Worm (Caenorhabditis elegans) whole organism, young adult: ENCODE measurements around the gene nhr-280.

Experiments used
- F10E7.11 ChIP-seq: sonication (generic microtip); optimal IDR thresholded peaks from 2 replicates; lab custom pipeline; 2017; ENCODE audit warnings: mild to moderate bottlenecking, missing genetic modification characterization, moderate library complexity, missing compliant biosample characterization
- Y95B8A.8 ChIP-seq: fragments of 200-800 bp; sonication (Bioruptor generic); IDR thresholded peaks from 2 replicates; pipeline ENCODE4 v1.3.6; 2022; ENCODE audit warnings: missing genetic modification reagents, missing genetic modification characterization, missing compliant biosample characterization
- atf-7 ChIP-seq: sonication (generic microtip); optimal IDR thresholded peaks from 2 replicates; lab custom pipeline; 2017; ENCODE audit warnings: mild to moderate bottlenecking, missing genetic modification characterization, missing compliant biosample characterization
- bed-1 ChIP-seq: fragments of 200-800 bp; sonication (Bioruptor generic); IDR thresholded peaks from 2 replicates; pipeline ENCODE4 v1.3.6; 2022; ENCODE audit warnings: missing genetic modification reagents, missing genetic modification characterization, missing compliant biosample characterization
- efl-1 ChIP-seq: fragments of 150-350 bp; optimal IDR thresholded peaks from 2 replicates; lab custom pipeline; 2014; ENCODE audit warnings: missing biosample characterization, missing genetic modification reagents, missing genetic modification characterization
- ets-4 ChIP-seq: fragments of 200-800 bp; sonication (Bioruptor generic); optimal IDR thresholded peaks from 2 replicates; lab custom pipeline; 2018; ENCODE audit warnings: mild to moderate bottlenecking, missing genetic modification characterization, missing compliant biosample characterization
- lin-26 ChIP-seq: fragments of 200-800 bp; sonication (Bioruptor generic); IDR thresholded peaks from 2 replicates; pipeline ENCODE4 v1.3.6; 2022; ENCODE audit warnings: missing genetic modification reagents, missing genetic modification characterization, missing compliant biosample characterization
- madf-10 ChIP-seq: sonication (generic microtip); optimal IDR thresholded peaks from 2 replicates; lab custom pipeline; 2016; ENCODE audit warnings: mild to moderate bottlenecking, missing genetic modification characterization, missing compliant biosample characterization
- rpc-1 ChIP-seq, 2 experiments: fragments of 150-350 bp in 1 of 2; sonication (generic microtip) in 1 of 2; optimal IDR thresholded peaks; 2 replicates each; lab custom pipeline; 2014 to 2018; ENCODE audit warnings: missing biosample characterization in 1 of 2, missing genetic modification characterization in 1 of 2, missing genetic modification reagents in 1 of 2, missing genotype in 1 of 2
- snpc-3.4 ChIP-seq: sonication (generic microtip); optimal IDR thresholded peaks from 2 replicates; lab custom pipeline; 2017; ENCODE audit warnings: missing genetic modification characterization, mild to moderate bottlenecking, missing compliant biosample characterization, antibody characterized with exemption, moderate library complexity, missing genotype, missing genetic modification reagents
- ztf-28 ChIP-seq: fragments of 200-800 bp; sonication (Bioruptor generic); IDR thresholded peaks from 2 replicates; pipeline ENCODE4 v1.3.6; 2022; ENCODE audit warnings: missing genetic modification reagents, missing genetic modification characterization, missing compliant biosample characterization

DNA sequence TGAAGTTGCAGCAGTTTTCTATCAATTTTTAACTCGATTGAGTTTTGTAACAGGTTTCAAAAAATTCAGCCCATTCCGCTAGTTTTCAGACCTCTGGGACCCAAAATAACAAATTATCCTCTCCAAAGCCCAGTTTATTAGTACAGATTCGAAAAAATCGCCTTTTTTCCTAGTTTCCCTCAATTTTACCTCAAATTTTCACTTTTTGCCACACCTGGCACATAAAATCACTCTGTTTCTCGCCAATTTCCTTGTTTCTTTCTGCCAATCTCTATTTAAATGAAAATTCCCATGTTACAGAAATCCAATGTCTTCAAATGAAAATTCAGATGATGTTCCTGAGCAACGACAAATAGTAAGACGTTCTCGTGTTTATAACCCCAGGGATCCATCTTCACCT lies 1.6 kb upstream of the nhr-280 start, which contains the start of gene pals-22:
- no peak for TF ChIP-seq Y95B8A.8
- no peak for TF ChIP-seq bed-1 (GFP tag; lab: Robert Waterston, UW)
- no peak for TF ChIP-seq lin-26 (GFP tag; lab: Robert Waterston, UW)
- no peak for TF ChIP-seq rpc-1 (optimal IDR thresholded peaks at IDR 0.05; lab: Kevin White, UChicago)
- TF ChIP-seq rpc-1 (tag; optimal IDR thresholded peaks at IDR 0.05; lab: Kevin White, UChicago): no peak
- TF ChIP-seq F10E7.11 (tag; lab: Kevin White, UChicago): no peak
- TF ChIP-seq ztf-28 (GFP tag; lab: Robert Waterston, UW): no peak
- TF ChIP-seq snpc-3.4 (tag; lab: Kevin White, UChicago): no peak
- TF ChIP-seq atf-7: no peak
- no peak for TF ChIP-seq ets-4 (GFP tag; lab: Kevin White, UChicago)
- no peak for TF ChIP-seq madf-10 (tag; lab: Kevin White, UChicago)
- no peak for TF ChIP-seq efl-1 (GFP tag; lab: Kevin White, UChicago)
